Worm (Caenorhabditis elegans) whole organism, L4/young adult: ENCODE results near the gene T22F3.10.

Source experiments
- W03F9.2 ChIP-seq: fragments of 150-350 bp; optimal IDR thresholded peaks from 2 replicates; lab custom pipeline; 2014; ENCODE audit warnings: missing biosample characterization, missing genetic modification characterization
- dao-5 ChIP-seq: sonication (generic microtip); optimal IDR thresholded peaks from 2 replicates; lab custom pipeline; 2016; ENCODE audit warnings: missing genotype, missing genetic modification characterization, moderate library complexity, missing compliant biosample characterization
- him-1 ChIP-seq: sonication (generic microtip); optimal IDR thresholded peaks from 2 replicates; lab custom pipeline; 2016; ENCODE audit warnings: missing genotype, missing genetic modification reagents, missing genetic modification characterization, missing compliant biosample characterization

ce11 chrV:3613042-3613441 lies 1.5 kb upstream of the T22F3.10 start:
- TF ChIP-seq him-1 (tag; lab: Kevin White, UChicago), result no peak
- no peak for TF ChIP-seq dao-5 (tag; lab: Kevin White, UChicago)
- TF ChIP-seq W03F9.2 (tag; lab: Kevin White, UChicago), result no peak
